Worm (Caenorhabditis elegans) whole organism, midembryonic: Measurements from ENCODE around the gene citk-1.

Experiments
- T22C8.4 ChIP-seq: fragments of 200-800 bp; sonication (Bioruptor generic); IDR thresholded peaks from 2 replicates; pipeline ENCODE4 v1.3.6; 2022; ENCODE audit warnings: missing genetic modification characterization, missing compliant biosample characterization
- cog-1 ChIP-seq: sonication (generic microtip); optimal IDR thresholded peaks from 2 replicates; lab custom pipeline; 2016; ENCODE audit warnings: missing genetic modification characterization, missing compliant biosample characterization
- flt-1 ChIP-seq: fragments of 200-800 bp; sonication (Bioruptor generic); IDR thresholded peaks from 2 replicates; pipeline ENCODE4 v1.3.6; 2022; ENCODE audit warnings: missing genetic modification characterization, missing compliant biosample characterization
- klf-2 ChIP-seq: fragments of 200-800 bp; sonication (Bioruptor generic); conservative IDR thresholded peaks from 2 replicates; pipeline ENCODE4 v1.3.6; 2022; ENCODE audit warnings: missing genetic modification reagents, missing genetic modification characterization, missing compliant biosample characterization
- med-1 ChIP-seq: sonication (generic microtip); optimal IDR thresholded peaks from 2 replicates; lab custom pipeline; 2017; ENCODE audit warnings: missing genetic modification characterization, mild to moderate bottlenecking, missing compliant biosample characterization, antibody characterized with exemption, missing genetic modification reagents; ENCODE audit not compliant: insufficient read depth
- ref-1 ChIP-seq: fragments of 200-800 bp; sonication (Bioruptor generic); conservative IDR thresholded peaks from 2 replicates; pipeline ENCODE4 v1.3.6; 2022; ENCODE audit warnings: missing genetic modification reagents, missing genetic modification characterization, missing compliant biosample characterization
- tab-1 ChIP-seq: fragments of 200-800 bp; sonication (Bioruptor generic); IDR thresholded peaks from 2 replicates; pipeline ENCODE4 v1.3.6; 2022; ENCODE audit warnings: missing genetic modification characterization, missing compliant biosample characterization
- ztf-23 ChIP-seq: fragments of 200-800 bp; sonication (Bioruptor generic); IDR thresholded peaks from 2 replicates; pipeline ENCODE4 v1.3.6; 2022; ENCODE audit warnings: missing genetic modification reagents, missing genetic modification characterization, missing compliant biosample characterization
- ztf-29 ChIP-seq: fragments of 200-800 bp; sonication (Bioruptor generic); IDR thresholded peaks from 2 replicates; pipeline ENCODE4 v1.3.6; 2022; ENCODE audit warnings: missing genetic modification reagents, missing genetic modification characterization, missing compliant biosample characterization

citk-1 gene

DNA sequence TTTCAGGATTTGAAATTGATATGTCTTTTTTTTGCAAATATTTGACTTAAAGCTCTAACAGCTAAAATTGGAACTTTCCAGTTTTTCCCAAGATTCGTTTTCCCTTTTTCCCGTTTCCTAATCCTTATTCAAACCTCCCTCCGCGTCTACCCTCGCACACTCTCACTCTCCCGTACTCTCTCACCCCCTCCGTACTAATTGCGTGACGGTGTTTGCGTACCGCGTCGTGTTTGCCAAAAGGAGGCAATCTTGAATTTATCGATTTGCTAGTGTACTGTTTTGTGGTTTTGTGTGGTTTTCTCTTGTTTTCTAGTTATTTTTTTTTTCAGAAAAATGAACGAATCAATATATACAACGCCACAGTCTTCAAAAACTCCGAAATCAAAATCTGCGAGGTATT is at the start of gene citk-1:
TSS of gene citk-1 (plus strand) at position 323 of the 400 bp plus-strand sequence.
- TF ChIP-seq ztf-29 (GFP tag; lab: Robert Waterston, UW) = no peak
- no peak for TF ChIP-seq med-1 (GFP tag; lab: Kevin White, UChicago)
- TF ChIP-seq ztf-23 (GFP tag; lab: Robert Waterston, UW) = no peak
- TF ChIP-seq ref-1 (GFP tag; lab: Robert Waterston, UW) = no peak
- TF ChIP-seq tab-1 (GFP tag; lab: Robert Waterston, UW) = no peak
- peak; percentile 37 for TF ChIP-seq cog-1 (tag; lab: Kevin White, UChicago)
- peak; percentile 80 for TF ChIP-seq T22C8.4 (GFP tag; lab: Robert Waterston, UW)
- 0 out of 2 replicates have a peak, but pooled peaks have one; percentile 27 for TF ChIP-seq flt-1 (GFP tag; lab: Robert Waterston, UW)
- TF ChIP-seq klf-2 = no peak

DNA sequence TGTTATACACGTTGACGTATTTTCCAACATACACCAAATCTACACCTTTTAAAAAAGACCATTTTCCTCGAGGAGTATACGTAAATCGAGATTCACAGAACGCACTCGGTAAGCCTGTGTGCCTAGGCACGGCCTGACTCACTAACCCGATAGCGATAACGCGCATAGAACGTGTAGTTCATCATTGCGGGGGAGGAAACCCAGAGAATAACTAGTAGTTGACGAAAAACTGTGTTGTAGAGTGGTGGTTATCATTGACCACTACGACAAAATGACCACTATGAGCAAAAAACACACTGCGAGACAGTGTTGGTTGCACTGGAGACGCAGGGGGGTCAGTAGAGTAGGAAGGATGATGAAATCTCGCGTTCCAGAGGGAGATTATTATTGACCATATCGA is 48.9 kb upstream of the citk-1 start:
- no peak for TF ChIP-seq tab-1 (GFP tag; lab: Robert Waterston, UW)
- TF ChIP-seq klf-2 = no peak
- no peak for TF ChIP-seq ztf-29 (GFP tag; lab: Robert Waterston, UW)
- no peak for TF ChIP-seq T22C8.4 (GFP tag; lab: Robert Waterston, UW)
- no peak for TF ChIP-seq ref-1 (GFP tag; lab: Robert Waterston, UW)
- TF ChIP-seq flt-1 (GFP tag; lab: Robert Waterston, UW) = no peak
- TF ChIP-seq cog-1 (tag; lab: Kevin White, UChicago) = no peak
- TF ChIP-seq med-1 (GFP tag; lab: Kevin White, UChicago) = no peak
- TF ChIP-seq ztf-23 (GFP tag; lab: Robert Waterston, UW) = no peak

- TF ChIP-seq T22C8.4 (GFP tag; lab: Robert Waterston, UW) = no peak
- TF ChIP-seq klf-2 = no peak
- no peak for TF ChIP-seq flt-1 (GFP tag; lab: Robert Waterston, UW)
- no peak for TF ChIP-seq ztf-23 (GFP tag; lab: Robert Waterston, UW)
- no peak for TF ChIP-seq med-1 (GFP tag; lab: Kevin White, UChicago)
Measured at ce11 chrII:13860900-13861299, 47.8 kb upstream of the citk-1 start.

DNA sequence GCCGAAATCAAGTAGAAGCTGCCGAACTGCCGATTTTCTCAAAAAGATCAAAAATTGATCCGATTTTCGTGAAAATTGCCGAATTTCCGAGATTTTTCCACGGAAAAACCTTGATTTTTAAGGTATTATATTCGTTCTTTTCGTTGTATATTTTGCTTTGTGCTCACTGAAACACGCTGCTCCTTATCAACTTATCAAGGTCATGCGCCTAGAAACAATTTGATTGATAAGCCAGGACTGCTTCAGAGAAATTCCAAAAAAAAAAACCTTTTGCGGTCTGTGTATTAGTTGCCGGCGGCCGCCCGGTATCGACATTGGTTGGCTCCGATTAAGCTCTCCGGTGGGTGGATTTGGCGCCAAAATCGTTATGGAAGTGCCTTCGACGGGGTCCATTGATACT is 46.3 kb upstream of the citk-1 start:
- TF ChIP-seq tab-1 (GFP tag; lab: Robert Waterston, UW) = no peak
- TF ChIP-seq med-1 (GFP tag; lab: Kevin White, UChicago) = no peak
- no peak for TF ChIP-seq ztf-29 (GFP tag; lab: Robert Waterston, UW)
- TF ChIP-seq ztf-23 (GFP tag; lab: Robert Waterston, UW) = no peak

DNA sequence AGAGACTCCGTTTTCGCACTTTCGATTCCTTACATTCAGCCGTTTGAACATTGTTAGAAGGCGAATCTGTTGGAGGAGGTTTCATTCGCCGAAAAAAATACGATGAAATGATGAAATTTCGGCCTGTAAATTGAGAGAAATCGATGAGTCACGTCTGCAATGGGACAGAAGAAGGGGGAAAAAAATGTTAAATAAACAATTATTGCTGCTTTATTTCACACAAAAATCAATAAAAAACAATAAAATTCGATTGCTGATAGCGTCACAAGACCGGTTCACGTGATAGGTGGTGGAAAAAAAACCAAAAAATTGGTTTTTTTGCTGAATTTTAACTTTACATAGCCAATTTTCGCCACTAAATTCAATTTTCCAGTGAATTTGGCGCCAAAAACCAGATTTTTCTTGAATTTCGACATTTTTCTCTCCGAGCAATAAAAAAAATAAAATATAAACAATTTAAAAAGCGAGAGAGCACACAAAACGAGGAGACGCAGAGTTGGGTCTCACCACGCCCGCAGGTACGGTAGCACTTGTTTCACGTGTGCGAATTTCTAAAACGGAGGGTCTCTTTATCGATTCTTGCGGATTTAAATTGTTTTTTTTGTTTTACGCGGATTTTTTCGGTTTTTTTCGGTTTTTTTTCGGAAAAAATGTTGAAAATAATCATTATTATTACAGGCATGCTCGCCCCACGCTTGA is 36.4 kb upstream of the citk-1 start, which contains the start of the genes cup-14 and ndub-8:
TSS of gene cup-14 (minus strand) at position 51 of the 699 bp plus-strand sequence.
TSS of gene ndub-8 (plus strand) at position 679 of the 699 bp plus-strand sequence.
- TF ChIP-seq T22C8.4 (GFP tag; lab: Robert Waterston, UW) = peak; percentile 56; the same call in 1 of the 2 replicates
- TF ChIP-seq cog-1 (tag; lab: Kevin White, UChicago) = no peak

DNA sequence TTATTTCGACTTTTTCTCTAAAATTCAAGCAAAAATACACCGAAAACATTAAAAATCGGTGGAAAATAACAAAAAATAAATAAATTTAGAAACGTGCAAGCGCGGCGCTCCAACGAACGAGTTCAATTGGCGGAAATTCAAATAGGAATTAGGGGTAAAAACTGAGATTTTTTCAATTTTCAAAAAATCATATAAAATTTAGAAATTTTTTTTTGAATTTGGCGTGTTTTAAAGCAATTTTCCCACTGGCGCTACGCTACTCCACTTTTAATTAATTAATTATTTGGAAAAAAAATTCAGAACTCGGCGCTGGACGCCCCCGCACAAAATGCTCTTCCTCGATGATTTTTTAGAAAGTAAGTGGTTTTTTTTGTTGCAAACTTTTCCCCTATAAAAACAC is 33.0 kb upstream of the citk-1 start, which contains the start of gene ing-3:
TSS of gene ing-3 (plus strand) at position 301 of the 400 bp plus-strand sequence.
- TF ChIP-seq ref-1 (GFP tag; lab: Robert Waterston, UW) (no peak), med-1 (GFP tag; lab: Kevin White, UChicago) (no peak), cog-1 (tag; lab: Kevin White, UChicago) (no peak), tab-1 (GFP tag; lab: Robert Waterston, UW) (no peak), klf-2 (no peak), T22C8.4 (GFP tag; lab: Robert Waterston, UW) (no peak), flt-1 (GFP tag; lab: Robert Waterston, UW) (no peak), ztf-23 (GFP tag; lab: Robert Waterston, UW) (no peak), ztf-29 (GFP tag; lab: Robert Waterston, UW) (no peak)

ce11 chrII:13877994-13878393 is 30.7 kb upstream of the citk-1 start:
- TF ChIP-seq ztf-23 (GFP tag; lab: Robert Waterston, UW) (no peak), tab-1 (GFP tag; lab: Robert Waterston, UW) (no peak), klf-2 (no peak), flt-1 (GFP tag; lab: Robert Waterston, UW) (no peak), T22C8.4 (GFP tag; lab: Robert Waterston, UW) (no peak), cog-1 (tag; lab: Kevin White, UChicago) (no peak), ztf-29 (GFP tag; lab: Robert Waterston, UW) (no peak)

DNA sequence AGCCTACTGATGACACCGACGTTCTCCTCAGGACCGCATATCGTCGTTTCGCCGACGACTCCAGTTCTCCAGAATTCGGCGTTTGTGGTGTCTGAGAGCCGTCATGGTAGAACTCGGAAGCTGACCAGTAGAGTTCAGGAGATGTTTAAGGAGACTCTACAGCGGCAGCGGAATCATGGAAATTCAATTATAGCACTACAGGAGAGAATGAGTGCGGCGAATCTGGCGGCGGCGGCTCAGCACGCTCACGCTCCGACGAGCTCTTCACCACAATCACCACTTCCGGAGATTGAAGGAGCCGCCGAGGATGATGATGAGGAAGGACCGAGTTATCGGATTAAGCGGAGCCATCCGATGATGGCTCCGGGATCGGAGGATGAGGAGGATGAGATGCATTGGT is 29.1 kb upstream of the citk-1 start:
- no peak for TF ChIP-seq ztf-23 (GFP tag; lab: Robert Waterston, UW)
- no peak for TF ChIP-seq ztf-29 (GFP tag; lab: Robert Waterston, UW)
- TF ChIP-seq tab-1 (GFP tag; lab: Robert Waterston, UW) = no peak
- TF ChIP-seq med-1 (GFP tag; lab: Kevin White, UChicago) = no peak

DNA sequence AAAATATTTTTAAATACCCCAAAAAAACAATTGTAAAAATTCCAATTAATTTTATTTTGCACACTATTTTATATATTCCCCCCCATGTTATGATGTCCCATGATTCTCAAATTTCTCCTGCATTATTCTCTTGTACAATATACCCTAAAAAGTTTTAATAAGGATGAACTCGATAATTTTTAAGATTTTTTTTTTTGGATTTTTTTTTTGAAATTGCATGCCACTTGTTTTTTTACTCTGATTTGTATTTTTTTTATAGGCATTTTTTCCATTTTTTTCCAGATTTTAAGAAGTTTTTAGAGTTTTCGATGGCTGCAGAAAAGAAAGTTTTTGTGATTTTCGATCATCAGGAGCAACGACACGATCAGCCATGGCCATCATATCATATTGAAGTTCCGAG is 26.3 kb upstream of the citk-1 start, which contains the start of gene hda-10:
TSS of gene hda-10 (plus strand) at position 301 of the 400 bp plus-strand sequence.
- no peak for TF ChIP-seq ref-1 (GFP tag; lab: Robert Waterston, UW)
- TF ChIP-seq ztf-29 (GFP tag; lab: Robert Waterston, UW) = no peak
- no peak for TF ChIP-seq flt-1 (GFP tag; lab: Robert Waterston, UW)

DNA sequence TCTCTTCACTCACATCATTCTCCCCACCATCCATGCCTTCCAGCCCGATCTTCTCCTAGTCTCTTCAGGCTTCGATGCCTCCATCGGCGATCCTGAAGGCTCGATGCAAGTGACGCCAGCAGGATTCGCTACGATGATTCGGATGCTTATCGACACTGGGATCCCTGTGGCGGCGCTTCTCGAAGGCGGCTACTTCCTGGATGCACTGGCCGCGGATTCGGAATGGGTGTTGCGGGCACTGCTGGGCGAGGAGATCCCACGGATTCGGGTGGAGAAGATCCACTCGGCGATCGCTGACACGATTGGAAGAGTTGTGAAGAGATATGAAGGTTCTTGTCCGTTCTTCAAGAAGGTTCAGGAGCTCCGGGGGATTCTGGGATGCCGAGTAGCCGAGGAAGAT is 22.3 kb upstream of the citk-1 start:
- no peak for TF ChIP-seq med-1 (GFP tag; lab: Kevin White, UChicago)
- no peak for TF ChIP-seq flt-1 (GFP tag; lab: Robert Waterston, UW)
- TF ChIP-seq tab-1 (GFP tag; lab: Robert Waterston, UW) = no peak
- TF ChIP-seq cog-1 (tag; lab: Kevin White, UChicago) = no peak
- TF ChIP-seq klf-2 = no peak
